Worm (Caenorhabditis elegans) whole organism, young adult: ENCODE data around the gene Y53F4A.2.

Experiments
- C17E4.6 ChIP-seq: fragments of 200-800 bp; sonication (Bioruptor generic); IDR thresholded peaks from 2 replicates; pipeline ENCODE4 v1.3.6; 2022; ENCODE audit warnings: missing genetic modification reagents, missing genetic modification characterization, missing compliant biosample characterization
- F10E7.11 ChIP-seq: sonication (generic microtip); optimal IDR thresholded peaks from 2 replicates; lab custom pipeline; 2017; ENCODE audit warnings: mild to moderate bottlenecking, missing genetic modification characterization, moderate library complexity, missing compliant biosample characterization
- F23B12.7 ChIP-seq: sonication (generic microtip); optimal IDR thresholded peaks from 2 replicates; lab custom pipeline; 2017; ENCODE audit warnings: missing genetic modification characterization, mild to moderate bottlenecking, missing compliant biosample characterization, antibody characterized with exemption, moderate library complexity; ENCODE audit not compliant: insufficient read depth
- F33H1.4 ChIP-seq: fragments of 200-800 bp; sonication (Bioruptor generic); IDR thresholded peaks from 2 replicates; pipeline ENCODE4 v1.3.6; 2022; ENCODE audit warnings: missing genetic modification reagents, missing genetic modification characterization, missing compliant biosample characterization
- F37B4.10 ChIP-seq: fragments of 200-800 bp; sonication (Bioruptor generic); IDR thresholded peaks from 2 replicates; pipeline ENCODE4 v1.3.6; 2022; ENCODE audit warnings: missing genetic modification characterization, missing compliant biosample characterization
- F52B5.7 ChIP-seq: sonication (generic microtip); optimal IDR thresholded peaks from 2 replicates; lab custom pipeline; 2016; ENCODE audit warnings: mild to moderate bottlenecking, missing genetic modification characterization, missing compliant biosample characterization
- F57C9.4 ChIP-seq: sonication (generic microtip); optimal IDR thresholded peaks from 2 replicates; lab custom pipeline; 2017; ENCODE audit warnings: mild to moderate bottlenecking, missing genetic modification characterization, missing compliant biosample characterization
- aptf-3 ChIP-seq: fragments of 200-800 bp; sonication (Bioruptor generic); IDR thresholded peaks from 2 replicates; pipeline ENCODE4 v1.3.6; 2022; ENCODE audit warnings: missing genetic modification characterization, missing compliant biosample characterization
- attf-3 ChIP-seq: fragments of 200-800 bp; sonication (Bioruptor generic); conservative IDR thresholded peaks from 2 replicates; pipeline ENCODE4 v1.3.6; 2022; ENCODE audit warnings: missing genetic modification reagents, missing genetic modification characterization, missing compliant biosample characterization
- ccch-3 ChIP-seq: fragments of 200-800 bp; sonication (Bioruptor generic); optimal IDR thresholded peaks from 2 replicates; lab custom pipeline; 2018; ENCODE audit warnings: mild to moderate bottlenecking, missing genetic modification characterization, missing compliant biosample characterization
- ceh-100 ChIP-seq: fragments of 200-800 bp; sonication (Bioruptor generic); IDR thresholded peaks from 2 replicates; pipeline ENCODE4 v1.3.6; 2022; ENCODE audit warnings: missing genetic modification reagents, missing genetic modification characterization, missing compliant biosample characterization
- ceh-40 ChIP-seq: fragments of 200-800 bp; sonication (Bioruptor generic); IDR thresholded peaks from 2 replicates; pipeline ENCODE4 v1.3.6; 2022; ENCODE audit warnings: missing genetic modification characterization, missing compliant biosample characterization
- ceh-58 ChIP-seq: fragments of 200-800 bp; sonication (Bioruptor generic); IDR thresholded peaks from 2 replicates; pipeline ENCODE4 v1.3.6; 2022; ENCODE audit warnings: missing genetic modification characterization, missing compliant biosample characterization
- dpl-1 ChIP-seq: fragments of 150-350 bp; optimal IDR thresholded peaks from 2 replicates; lab custom pipeline; 2014; ENCODE audit warnings: missing biosample characterization, missing genetic modification reagents, missing genetic modification characterization
- efl-1 ChIP-seq: fragments of 150-350 bp; optimal IDR thresholded peaks from 2 replicates; lab custom pipeline; 2014; ENCODE audit warnings: missing biosample characterization, missing genetic modification reagents, missing genetic modification characterization
- egrh-3 ChIP-seq: fragments of 200-800 bp; sonication (Bioruptor generic); IDR thresholded peaks from 2 replicates; pipeline ENCODE4 v1.3.6; 2022; ENCODE audit warnings: missing genetic modification reagents, missing genetic modification characterization, missing compliant biosample characterization
- hlh-26 ChIP-seq: fragments of 200-800 bp; sonication (Bioruptor generic); conservative IDR thresholded peaks from 2 replicates; pipeline ENCODE4 v1.3.6; 2022; ENCODE audit warnings: missing genetic modification reagents, missing genetic modification characterization, missing compliant biosample characterization
- hmg-1.2 ChIP-seq: fragments of 200-800 bp; sonication (Bioruptor generic); IDR thresholded peaks from 2 replicates; pipeline ENCODE4 v1.3.6; 2022; ENCODE audit warnings: missing genetic modification reagents, missing genetic modification characterization, missing compliant biosample characterization
- hrde-1 ChIP-seq: sonication (generic microtip); optimal IDR thresholded peaks from 2 replicates; lab custom pipeline; 2016; ENCODE audit warnings: missing genetic modification characterization, mild to moderate bottlenecking, missing compliant biosample characterization, moderate library complexity, missing genotype, missing genetic modification reagents, borderline replicate concordance
- hsf-1 ChIP-seq: fragments of 200-800 bp; sonication (Bioruptor generic); IDR thresholded peaks from 2 replicates; pipeline ENCODE4 v1.3.6; 2022; ENCODE audit warnings: missing genetic modification reagents, missing genetic modification characterization, missing compliant biosample characterization
- lag-1 ChIP-seq: fragments of 200-800 bp; sonication (Bioruptor generic); IDR thresholded peaks from 2 replicates; pipeline ENCODE4 v1.3.6; 2022; ENCODE audit warnings: missing genetic modification reagents, missing genetic modification characterization, missing compliant biosample characterization
- lin-35 ChIP-seq, 3 experiments: fragments of 150-350 bp in 2 of 3; sonication (generic microtip) in 1 of 3; optimal IDR thresholded peaks; 2 replicates each; lab custom pipeline; 2014 to 2018; ENCODE audit warnings: missing biosample characterization in 3 of 3, missing genetic modification characterization in 3 of 3, missing genetic modification reagents in 3 of 3
- lin-40 ChIP-seq: sonication (generic microtip); optimal IDR thresholded peaks from 2 replicates; lab custom pipeline; 2016; ENCODE audit warnings: missing genetic modification characterization, mild to moderate bottlenecking, missing compliant biosample characterization, missing genotype, missing genetic modification reagents
- lin-54 ChIP-seq: fragments of 200-800 bp; sonication (Bioruptor generic); optimal IDR thresholded peaks from 2 replicates; lab custom pipeline; 2018; ENCODE audit warnings: mild to moderate bottlenecking, missing genetic modification characterization, missing compliant biosample characterization
- madf-6 ChIP-seq: fragments of 200-800 bp; sonication (Bioruptor generic); IDR thresholded peaks from 2 replicates; pipeline ENCODE4 v1.3.6; 2022; ENCODE audit warnings: missing genetic modification reagents, missing genetic modification characterization, missing compliant biosample characterization
- mcd-1 ChIP-seq: fragments of 200-800 bp; sonication (Bioruptor generic); IDR thresholded peaks from 2 replicates; pipeline ENCODE4 v1.3.6; 2022; ENCODE audit warnings: missing genetic modification reagents, missing genetic modification characterization, missing compliant biosample characterization
- mel-28 ChIP-seq: sonication (generic microtip); optimal IDR thresholded peaks from 2 replicates; lab custom pipeline; 2016; ENCODE audit warnings: borderline replicate concordance, mild to moderate bottlenecking, missing genetic modification characterization, missing compliant biosample characterization
- nfya-1 ChIP-seq: sonication (generic microtip); optimal IDR thresholded peaks from 2 replicates; lab custom pipeline; 2017; ENCODE audit warnings: antibody characterized with exemption, missing compliant biosample characterization, missing genetic modification characterization, borderline replicate concordance; ENCODE audit not compliant: insufficient read depth
- nfyb-1 ChIP-seq: fragments of 200-800 bp; sonication (Bioruptor generic); IDR thresholded peaks from 2 replicates; pipeline ENCODE4 v1.3.6; 2022; ENCODE audit warnings: missing genetic modification reagents, missing genetic modification characterization, missing compliant biosample characterization
- nhr-80 ChIP-seq: sonication (generic microtip); optimal IDR thresholded peaks from 2 replicates; lab custom pipeline; 2016; ENCODE audit warnings: missing genetic modification characterization, missing compliant biosample characterization
- nhr-90 ChIP-seq: sonication (generic microtip); optimal IDR thresholded peaks from 2 replicates; lab custom pipeline; 2016; ENCODE audit warnings: missing genotype, mild to moderate bottlenecking, missing genetic modification characterization, missing compliant biosample characterization
- rec-8 ChIP-seq, 2 experiments: sonication (generic microtip); optimal IDR thresholded peaks; 2 replicates each; lab custom pipeline; 2016; ENCODE audit warnings: mild to moderate bottlenecking in 2 of 2, missing genetic modification characterization in 2 of 2, missing genetic modification reagents in 2 of 2, missing genotype in 2 of 2, missing biosample characterization in 1 of 2, missing compliant biosample characterization in 1 of 2, moderate library complexity in 1 of 2
- repo-1 ChIP-seq: sonication (generic microtip); optimal IDR thresholded peaks from 2 replicates; lab custom pipeline; 2017; ENCODE audit warnings: mild to moderate bottlenecking, missing genetic modification characterization, missing compliant biosample characterization
- rpc-1 ChIP-seq, 2 experiments: fragments of 150-350 bp in 1 of 2; sonication (generic microtip) in 1 of 2; optimal IDR thresholded peaks; 2 replicates each; lab custom pipeline; 2014 to 2018; ENCODE audit warnings: missing biosample characterization in 1 of 2, missing genetic modification characterization in 1 of 2, missing genetic modification reagents in 1 of 2, missing genotype in 1 of 2
- tbp1 ChIP-seq: fragments of 200-800 bp; sonication (Bioruptor generic); optimal IDR thresholded peaks from 2 replicates; lab custom pipeline; 2018; ENCODE audit warnings: mild to moderate bottlenecking, missing genetic modification characterization, missing compliant biosample characterization
- tlf-1 ChIP-seq: fragments of 200-800 bp; sonication (Bioruptor generic); optimal IDR thresholded peaks from 2 replicates; lab custom pipeline; 2018; ENCODE audit warnings: mild to moderate bottlenecking, missing genetic modification characterization, missing compliant biosample characterization
- unc-130 ChIP-seq: sonication (generic microtip); optimal IDR thresholded peaks from 2 replicates; lab custom pipeline; 2016; ENCODE audit warnings: missing genetic modification reagents, missing genetic modification characterization, missing compliant biosample characterization
- xnd-1 ChIP-seq: sonication (generic microtip); optimal IDR thresholded peaks from 2 replicates; lab custom pipeline; 2016; ENCODE audit warnings: missing genotype, missing genetic modification reagents, missing genetic modification characterization, missing compliant biosample characterization
- ztf-3 ChIP-seq: fragments of 200-800 bp; sonication (Bioruptor generic); optimal IDR thresholded peaks from 2 replicates; lab custom pipeline; 2018; ENCODE audit warnings: mild to moderate bottlenecking, missing genetic modification characterization, missing compliant biosample characterization

Y53F4A.2 gene

DNA sequence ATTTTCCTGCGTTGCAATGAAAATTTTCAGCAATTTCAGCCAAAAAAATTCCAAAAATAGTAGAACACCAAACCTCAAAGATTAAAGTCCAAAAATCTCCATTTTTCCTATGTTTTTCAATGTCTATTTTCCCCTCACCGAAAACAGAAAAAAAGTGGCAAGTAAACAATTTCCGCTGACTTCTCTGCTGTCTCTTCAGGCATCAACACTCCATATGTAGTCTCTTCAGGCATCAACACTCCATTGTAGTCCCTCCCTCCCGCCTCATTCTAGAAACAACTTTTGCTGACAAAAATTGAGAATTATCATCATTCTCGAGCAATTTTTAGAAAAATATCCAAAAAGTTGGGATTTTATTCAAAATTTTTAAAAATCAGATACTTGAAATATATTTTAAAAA lies 12.6 kb downstream of the Y53F4A.2 start:
- TF ChIP-seq hmg-1.2 (GFP tag; lab: Robert Waterston, UW), result peak; percentile 93; the same call in 1 of the 2 replicates
- TF ChIP-seq nfyb-1 (GFP tag; lab: Robert Waterston, UW), result 0 out of 2 replicates have a peak, but pooled peaks have one; percentile 26

DNA sequence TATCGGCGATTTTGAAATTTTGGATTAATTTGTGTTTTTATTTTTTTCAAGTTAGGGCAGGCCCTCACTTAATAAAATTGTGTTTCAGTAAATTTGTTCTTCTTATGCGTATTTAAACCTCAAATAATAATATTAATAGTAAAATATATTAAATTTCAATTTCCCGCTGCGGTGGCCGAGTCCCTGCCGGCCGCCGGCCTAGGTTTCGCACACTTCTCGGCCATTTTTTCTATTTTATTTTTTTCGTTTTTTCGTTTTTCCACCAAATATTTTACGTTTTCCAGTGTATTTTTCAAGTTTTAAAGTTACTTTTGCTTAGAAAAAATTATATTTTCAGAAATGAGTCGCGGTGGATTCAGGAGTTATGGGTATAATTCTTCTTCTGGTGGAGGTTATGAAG lies 20.0 kb downstream of the Y53F4A.2 start, which contains the start of gene rbm-28:
Gene rbm-28, plus strand, starts transcription at position 338 of the 400 bp plus-strand sequence.
- TF ChIP-seq efl-1, result peak; percentile 45
- peak in 1 of 2 experiments; percentile 4 for TF ChIP-seq rec-8 (tag; optimal IDR thresholded peaks at IDR 0.05; lab: Kevin White, UChicago)
- TF ChIP-seq lin-54 (GFP tag; lab: Kevin White, UChicago), result peak; percentile 65
- peak; percentile 15; the same call in 1 of the 2 replicates for TF ChIP-seq mcd-1 (GFP tag; lab: Robert Waterston, UW)
- no peak for TF ChIP-seq ztf-3
- peak; percentile 24 for TF ChIP-seq dpl-1 (GFP tag; lab: Kevin White, UChicago)
- TF ChIP-seq nhr-80 (tag; lab: Kevin White, UChicago), result no peak
- peak in 1 of 3 experiments; percentile 53 for TF ChIP-seq lin-35 (GFP tag; optimal IDR thresholded peaks at IDR 0.05; lab: Kevin White, UChicago)
- peak; percentile 21 for TF ChIP-seq unc-130 (GFP tag; lab: Kevin White, UChicago)
- TF ChIP-seq, all 124 proteins: peak for 7

DNA sequence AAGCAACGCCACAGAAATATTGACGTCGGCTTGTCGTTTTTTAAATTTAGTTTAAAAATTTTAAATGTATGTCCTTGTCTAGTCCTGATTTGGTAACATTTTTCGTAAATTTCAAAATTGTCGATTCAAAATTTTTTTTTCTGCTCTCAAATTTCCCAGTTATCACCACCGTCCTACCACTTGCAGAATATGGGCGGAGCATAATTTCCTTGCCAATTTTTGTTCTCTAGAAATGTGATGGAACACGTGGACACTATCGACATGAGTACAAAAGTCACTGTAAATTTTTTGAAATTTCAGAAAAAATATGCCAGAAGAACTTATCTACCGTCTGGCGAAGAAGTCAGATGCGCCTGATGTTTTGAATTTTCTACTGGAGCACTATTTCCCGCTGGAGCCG lies 21.7 kb downstream of the Y53F4A.2 start, which contains the start of gene R05H10.7:
Gene R05H10.7, plus strand, starts transcription at position 301 of the 400 bp plus-strand sequence.
- TF ChIP-seq F33H1.4 (no peak), F52B5.7 (no peak), nhr-90 (tag; lab: Kevin White, UChicago) (no peak), lag-1 (GFP tag; lab: Robert Waterston, UW) (no peak), F23B12.7 (no peak), F10E7.11 (tag; lab: Kevin White, UChicago) (no peak), F57C9.4 (tag; lab: Kevin White, UChicago) (no peak), hsf-1 (GFP tag; lab: Robert Waterston, UW) (no peak), xnd-1 (no peak), lin-35 (GFP tag; optimal IDR thresholded peaks at IDR 0.05; lab: Kevin White, UChicago) (no peak), ceh-40 (GFP tag; lab: Robert Waterston, UW) (no peak), ceh-58 (GFP tag; lab: Robert Waterston, UW) (no peak), madf-6 (GFP tag; lab: Robert Waterston, UW) (no peak), tlf-1 (GFP tag; lab: Kevin White, UChicago) (no peak), attf-3 (GFP tag; lab: Robert Waterston, UW) (no peak)

- no peak for TF ChIP-seq lin-40
- TF ChIP-seq ceh-100, result no peak
- TF ChIP-seq nfya-1 (tag; lab: Kevin White, UChicago), result no peak
- TF ChIP-seq attf-3 (GFP tag; lab: Robert Waterston, UW), result no peak
- TF ChIP-seq F37B4.10 (GFP tag; lab: Robert Waterston, UW), result no peak
- no peak for TF ChIP-seq repo-1 (tag; lab: Kevin White, UChicago)
- TF ChIP-seq C17E4.6 (GFP tag; lab: Robert Waterston, UW), result no peak
- TF ChIP-seq tlf-1 (GFP tag; lab: Kevin White, UChicago), result no peak
- no peak for TF ChIP-seq egrh-3 (GFP tag; lab: Robert Waterston, UW)
- TF ChIP-seq mel-28 (tag; lab: Kevin White, UChicago), result no peak
- TF ChIP-seq rpc-1 (optimal IDR thresholded peaks at IDR 0.05; lab: Kevin White, UChicago), result no peak
- TF ChIP-seq rpc-1 (tag; optimal IDR thresholded peaks at IDR 0.05; lab: Kevin White, UChicago), result no peak
- no peak for TF ChIP-seq ceh-58 (GFP tag; lab: Robert Waterston, UW)
- TF ChIP-seq aptf-3 (GFP tag; lab: Robert Waterston, UW), result no peak
- TF ChIP-seq hlh-26, result no peak
- no peak for TF ChIP-seq unc-130 (GFP tag; lab: Kevin White, UChicago)
- no peak for TF ChIP-seq hrde-1 (tag; lab: Kevin White, UChicago)
- TF ChIP-seq madf-6 (GFP tag; lab: Robert Waterston, UW), result no peak
- no peak for TF ChIP-seq tbp1
- TF ChIP-seq lin-35 (GFP tag; optimal IDR thresholded peaks at IDR 0.05; lab: Kevin White, UChicago), result no peak
- no peak for TF ChIP-seq ccch-3 (GFP tag; lab: Kevin White, UChicago)
- TF ChIP-seq, all 124 proteins: peak for 0
Observed at ce11 chrII:14851483-14851882, 25.5 kb downstream of the Y53F4A.2 start, which contains the start of gene R05H10.1. TSS of gene R05H10.1 (plus strand) at chrII:14851816.
